Worm (Caenorhabditis elegans) whole organism, L1 larva: Measurements from ENCODE around the gene Y116A8A.6.
A peak's percentile ranks its signal among the peaks of the same experiment; 100 is the strongest.

Source experiments
- F16B12.6 ChIP-seq: fragments of 150-350 bp; optimal IDR thresholded peaks from 2 replicates; lab custom pipeline; 2014; ENCODE audit warnings: missing biosample characterization, missing genetic modification characterization
- Y116A8C.19 ChIP-seq: sonication (generic microtip); optimal IDR thresholded peaks from 2 replicates; lab custom pipeline; 2016; ENCODE audit warnings: missing compliant biosample characterization, missing genetic modification characterization, borderline replicate concordance
- aha-1 ChIP-seq: fragments of 150-350 bp; optimal IDR thresholded peaks from 2 replicates; lab custom pipeline; 2014; ENCODE audit warnings: missing biosample characterization, missing genetic modification characterization
- ceh-88 ChIP-seq: fragments of 200-800 bp; sonication (Bioruptor generic); IDR thresholded peaks from 2 replicates; pipeline ENCODE4 v1.3.6; 2022; ENCODE audit warnings: missing genetic modification characterization, missing compliant biosample characterization
- ceh-90 ChIP-seq: sonication (generic microtip); optimal IDR thresholded peaks from 2 replicates; lab custom pipeline; 2016; ENCODE audit warnings: missing genetic modification characterization, missing compliant biosample characterization
- dpl-1 ChIP-seq, 3 experiments: fragments of 150-350 bp in 2 of 3; sonication (generic microtip) in 1 of 3; optimal IDR thresholded peaks; 2 replicates each; lab custom pipeline; 2014 to 2017; ENCODE audit warnings: missing biosample characterization in 3 of 3, missing genetic modification characterization in 3 of 3, missing genetic modification reagents in 3 of 3
- dsc-1 ChIP-seq: sonication (generic microtip); optimal IDR thresholded peaks from 2 replicates; lab custom pipeline; 2016; ENCODE audit warnings: mild to moderate bottlenecking, missing genetic modification characterization, missing compliant biosample characterization
- efl-1 ChIP-seq, 4 experiments: fragments of 150-350 bp; optimal IDR thresholded peaks in 3 of 4; peaks in 1 of 4; 1 replicate in 1 of 4; 2 replicates in 3 of 4; lab custom pipeline; 2014; ENCODE audit warnings: missing biosample characterization in 2 of 4, missing genetic modification characterization in 2 of 4, missing genetic modification reagents in 2 of 4
- egl-13 ChIP-seq: sonication (generic microtip); optimal IDR thresholded peaks from 2 replicates; lab custom pipeline; 2016; ENCODE audit warnings: missing genotype, missing genetic modification reagents, missing genetic modification characterization, missing compliant biosample characterization
- fkh-4 ChIP-seq: sonication (generic microtip); optimal IDR thresholded peaks from 2 replicates; lab custom pipeline; 2016; ENCODE audit warnings: missing compliant biosample characterization, missing genetic modification characterization, borderline replicate concordance
- fkh-8 ChIP-seq: sonication (generic microtip); optimal IDR thresholded peaks from 2 replicates; lab custom pipeline; 2016; ENCODE audit warnings: mild to moderate bottlenecking, missing genetic modification characterization, missing compliant biosample characterization
- fos-1 ChIP-seq: fragments of 150-350 bp; optimal IDR thresholded peaks from 2 replicates; lab custom pipeline; 2014; ENCODE audit warnings: missing biosample characterization, missing genetic modification characterization
- grh-1 ChIP-seq: fragments of 200-800 bp; sonication (Bioruptor generic); IDR thresholded peaks from 2 replicates; pipeline ENCODE4 v1.3.6; 2022; ENCODE audit warnings: missing genetic modification reagents, missing genetic modification characterization, missing compliant biosample characterization
- isw-1 ChIP-seq: fragments of 200-800 bp; sonication (Bioruptor generic); IDR thresholded peaks from 2 replicates; pipeline ENCODE4 v1.3.6; 2022; ENCODE audit warnings: missing genetic modification characterization, missing compliant biosample characterization
- lin-14 ChIP-seq: fragments of 200-800 bp; sonication (Bioruptor generic); optimal IDR thresholded peaks from 2 replicates; lab custom pipeline; 2018; ENCODE audit warnings: mild to moderate bottlenecking, missing genetic modification characterization, moderate library complexity, missing compliant biosample characterization
- lin-15B ChIP-seq: fragments of 150-350 bp; sonication (generic microtip); optimal IDR thresholded peaks from 3 replicates; lab custom pipeline; 2014; ENCODE audit warnings: missing biosample characterization, missing genetic modification characterization
- lin-35 ChIP-seq, 2 experiments: fragments of 150-350 bp; optimal IDR thresholded peaks; 2 replicates each; lab custom pipeline; 2014; ENCODE audit warnings: missing biosample characterization in 2 of 2, missing genetic modification characterization in 2 of 2, missing genetic modification reagents in 2 of 2
- lsy-2 ChIP-seq, 2 experiments: fragments of 150-350 bp; optimal IDR thresholded peaks; 2 replicates each; lab custom pipeline; 2014; ENCODE audit warnings: missing biosample characterization in 2 of 2, missing genetic modification characterization in 2 of 2
- mab-9 ChIP-seq: fragments of 200-800 bp; sonication (Bioruptor generic); IDR thresholded peaks from 2 replicates; pipeline ENCODE4 v1.3.6; 2022; ENCODE audit warnings: missing genetic modification reagents, missing genetic modification characterization, missing compliant biosample characterization
- nhr-19 ChIP-seq: fragments of 200-800 bp; sonication (Bioruptor generic); conservative IDR thresholded peaks from 2 replicates; pipeline ENCODE4 v1.3.6; 2022; ENCODE audit warnings: missing genetic modification characterization, missing compliant biosample characterization
- nhr-20 ChIP-seq: sonication (generic microtip); optimal IDR thresholded peaks from 2 replicates; lab custom pipeline; 2016; ENCODE audit warnings: mild to moderate bottlenecking, missing genetic modification characterization, missing compliant biosample characterization
- nhr-47 ChIP-seq: sonication (generic microtip); optimal IDR thresholded peaks from 2 replicates; lab custom pipeline; 2016; ENCODE audit warnings: mild to moderate bottlenecking, missing genetic modification characterization, moderate library complexity, missing compliant biosample characterization
- nhr-71 ChIP-seq: sonication (generic microtip); optimal IDR thresholded peaks from 2 replicates; lab custom pipeline; 2016; ENCODE audit warnings: mild to moderate bottlenecking, missing genetic modification characterization, moderate library complexity, missing compliant biosample characterization
- nhr-84 ChIP-seq: sonication (generic microtip); optimal IDR thresholded peaks from 2 replicates; lab custom pipeline; 2017; ENCODE audit warnings: missing biosample characterization, missing genetic modification characterization
- nhr-85 ChIP-seq: sonication (generic microtip); peaks from one replicate; lab custom pipeline; 2016; ENCODE audit warnings: missing genetic modification characterization, inconsistent platforms, missing compliant biosample characterization
- nhr-90 ChIP-seq: sonication (generic microtip); optimal IDR thresholded peaks from 2 replicates; lab custom pipeline; 2016; ENCODE audit warnings: mild to moderate bottlenecking, missing genetic modification characterization, missing compliant biosample characterization; ENCODE audit not compliant: poor library complexity
- pax-3 ChIP-seq: fragments of 200-800 bp; sonication (Bioruptor generic); optimal IDR thresholded peaks from 2 replicates; lab custom pipeline; 2018; ENCODE audit warnings: mild to moderate bottlenecking, missing genetic modification characterization, moderate library complexity, missing compliant biosample characterization
- rnt-1 ChIP-seq: sonication (generic microtip); optimal IDR thresholded peaks from 2 replicates; lab custom pipeline; 2016; ENCODE audit warnings: mild to moderate bottlenecking, missing genetic modification characterization, moderate library complexity, missing compliant biosample characterization
- snu-23 ChIP-seq: sonication (generic microtip); optimal IDR thresholded peaks from 2 replicates; lab custom pipeline; 2016; ENCODE audit warnings: missing genetic modification characterization, missing compliant biosample characterization
- sptf-1 ChIP-seq: fragments of 150-350 bp; optimal IDR thresholded peaks from 2 replicates; lab custom pipeline; 2014; ENCODE audit warnings: missing biosample characterization, missing genetic modification characterization
- swsn-7 ChIP-seq: sonication (generic microtip); optimal IDR thresholded peaks from 2 replicates; lab custom pipeline; 2016; ENCODE audit warnings: missing genetic modification characterization, missing compliant biosample characterization
- tbx-2 ChIP-seq: sonication (generic microtip); optimal IDR thresholded peaks from 2 replicates; lab custom pipeline; 2016; ENCODE audit warnings: missing genetic modification characterization, missing compliant biosample characterization
- unc-62 ChIP-seq: fragments of 150-350 bp; optimal IDR thresholded peaks from 2 replicates; lab custom pipeline; 2014; ENCODE audit warnings: missing biosample characterization, missing genetic modification reagents, missing genetic modification characterization
- unc-86 ChIP-seq: sonication (generic microtip); optimal IDR thresholded peaks from 2 replicates; lab custom pipeline; 2016; ENCODE audit warnings: missing genetic modification characterization, missing compliant biosample characterization
- unc-98 ChIP-seq: fragments of 200-800 bp; sonication (Bioruptor generic); IDR thresholded peaks from 2 replicates; pipeline ENCODE4 v1.3.6; 2022; ENCODE audit warnings: missing genetic modification characterization, missing compliant biosample characterization
- xbp-1 ChIP-seq: sonication (generic microtip); optimal IDR thresholded peaks from 2 replicates; lab custom pipeline; 2016; ENCODE audit warnings: missing genetic modification characterization, missing compliant biosample characterization

Gene Y116A8A.6

DNA sequence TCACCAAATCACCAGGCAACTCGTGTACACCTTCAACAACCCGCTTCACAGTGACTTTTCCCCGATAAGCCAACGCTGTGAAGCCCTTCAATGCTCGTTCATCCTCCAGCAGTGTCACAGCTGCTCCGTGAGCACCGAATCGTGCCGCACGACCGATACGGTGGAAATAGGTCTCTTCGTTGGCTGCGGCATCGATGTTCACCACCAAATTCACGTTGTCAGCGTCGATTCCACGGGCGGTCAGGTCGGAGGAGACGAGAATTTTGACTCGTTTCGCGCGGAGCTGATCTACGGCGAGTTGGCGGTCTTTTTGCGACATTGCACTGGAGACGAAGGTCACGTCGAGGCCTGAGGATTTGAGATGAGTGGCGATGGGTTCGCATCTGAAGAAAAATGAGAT lies 32.1 kb upstream of the Y116A8A.6 start:
- no peak for TF ChIP-seq fos-1 (tag; lab: Kevin White, UChicago)

DNA sequence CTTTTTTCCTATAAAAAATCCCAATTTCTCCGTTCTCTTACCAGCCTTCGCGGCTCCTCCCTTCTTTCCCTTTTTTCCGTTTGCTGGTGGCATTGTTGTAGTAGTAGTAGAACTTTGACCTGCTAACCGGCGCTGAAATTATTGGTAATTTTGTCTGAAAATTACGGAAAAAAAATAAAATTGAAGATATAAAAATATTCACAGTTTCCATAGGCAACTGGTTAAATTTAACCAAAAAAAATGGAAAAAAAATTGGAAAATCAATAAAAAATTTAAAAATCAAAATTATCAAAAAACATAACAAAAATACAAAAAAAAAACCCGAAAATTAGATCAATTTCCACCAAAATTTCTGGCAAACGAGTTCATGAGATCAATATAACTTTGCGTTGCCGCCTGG lies 26.2 kb upstream of the Y116A8A.6 start, which contains the start of gene map-2:
TSS of gene map-2 (minus strand) at position 101 of the 400 bp plus-strand sequence.
- no peak for TF ChIP-seq lin-15B (tag; lab: Kevin White, UChicago)
- TF ChIP-seq unc-86 (tag; lab: Kevin White, UChicago), result no peak
- no peak for TF ChIP-seq lin-35 (GFP tag; optimal IDR thresholded peaks at IDR 0.05; lab: Kevin White, UChicago)
- no peak for TF ChIP-seq unc-62 (GFP tag; lab: Kevin White, UChicago)
- no peak for TF ChIP-seq efl-1 (optimal IDR thresholded peaks at IDR 0.05; lab: Kevin White, UChicago)
- no peak for TF ChIP-seq efl-1 (GFP tag; optimal IDR thresholded peaks at IDR 0.05 in 1 of 2; lab: Kevin White, UChicago)
- no peak for TF ChIP-seq egl-13 (tag; lab: Kevin White, UChicago)
- TF ChIP-seq aha-1 (tag; lab: Kevin White, UChicago), result no peak
- TF ChIP-seq grh-1, result no peak
- TF ChIP-seq mab-9 (GFP tag; lab: Robert Waterston, UW), result no peak
- TF ChIP-seq lin-14 (GFP tag; lab: Kevin White, UChicago), result no peak
- no peak for TF ChIP-seq nhr-84
- TF ChIP-seq Y116A8C.19 (tag; lab: Kevin White, UChicago), result no peak
- TF ChIP-seq snu-23 (GFP tag; lab: Kevin White, UChicago), result no peak
- TF ChIP-seq sptf-1 (tag; lab: Kevin White, UChicago), result no peak
- no peak for TF ChIP-seq ceh-90

DNA sequence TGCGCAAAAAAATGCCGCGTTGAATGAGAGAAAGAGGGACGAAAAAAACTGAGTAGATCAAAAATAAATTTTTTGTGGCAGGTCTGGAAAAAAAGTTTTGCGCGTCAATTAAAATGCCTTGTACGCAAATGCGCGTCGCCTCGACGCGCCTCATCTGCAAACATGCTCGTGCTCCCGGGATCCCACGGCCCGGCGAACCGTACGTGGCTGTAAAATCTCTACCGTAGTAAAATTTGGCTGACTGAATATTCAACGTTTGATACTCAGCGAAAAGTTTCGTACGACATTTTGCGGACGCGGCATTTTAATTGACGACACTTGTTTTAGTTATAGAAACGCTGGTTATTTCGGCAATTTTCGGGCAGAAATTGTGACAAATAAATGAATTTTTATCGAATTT lies 16.8 kb upstream of the Y116A8A.6 start:
- TF ChIP-seq mab-9 (GFP tag; lab: Robert Waterston, UW) (peak; percentile 91), xbp-1 (tag; lab: Kevin White, UChicago) (peak; percentile 53), grh-1 (peak; percentile 95), swsn-7 (peak; percentile 58), rnt-1 (tag; lab: Kevin White, UChicago) (peak; percentile 56), nhr-19 (GFP tag; lab: Robert Waterston, UW) (peak; percentile 98), F16B12.6 (tag; lab: Kevin White, UChicago) (peak; percentile 71), unc-86 (tag; lab: Kevin White, UChicago) (peak; percentile 27), ceh-88 (GFP tag; lab: Robert Waterston, UW) (peak; percentile 94), dpl-1 (GFP tag; optimal IDR thresholded peaks at IDR 0.05; lab: Kevin White, UChicago) (peak in 2 of 3 experiments; percentile 23 to 29), dsc-1 (peak; percentile 39), nhr-85 (peak; percentile 53), lsy-2 (tag; optimal IDR thresholded peaks at IDR 0.05; lab: Kevin White, UChicago) (peak; percentile 63 to 76), isw-1 (peak; percentile 94), pax-3 (tag; lab: Kevin White, UChicago) (peak; percentile 41), nhr-47 (peak; percentile 74), nhr-20 (tag; lab: Kevin White, UChicago) (peak; percentile 48), lin-35 (GFP tag; optimal IDR thresholded peaks at IDR 0.05; lab: Kevin White, UChicago) (peak; percentile 0 to 49), snu-23 (GFP tag; lab: Kevin White, UChicago) (peak; percentile 29), nhr-90 (tag; lab: Kevin White, UChicago) (peak; percentile 36), efl-1 (optimal IDR thresholded peaks at IDR 0.05; lab: Kevin White, UChicago) (peak; percentile 53 to 60), efl-1 (GFP tag; optimal IDR thresholded peaks at IDR 0.05 in 1 of 2; lab: Kevin White, UChicago) (peak; percentile 14 to 96), tbx-2 (tag; lab: Kevin White, UChicago) (peak; percentile 42), lin-14 (GFP tag; lab: Kevin White, UChicago) (peak; percentile 50), fkh-4 (tag; lab: Kevin White, UChicago) (peak; percentile 8), nhr-71 (tag; lab: Kevin White, UChicago) (peak; percentile 76), fkh-8 (tag; lab: Kevin White, UChicago) (peak; percentile 35), unc-98 (peak; percentile 84)
- TF ChIP-seq, all 84 proteins: peak for 27; not testable (repeated sequence) for 57
